Worm (Caenorhabditis elegans) whole organism, young adult: ENCODE results near the gene K04C2.5.

Experiments
- B0336.3 ChIP-seq: fragments of 200-800 bp; sonication (Bioruptor generic); IDR thresholded peaks from 2 replicates; pipeline ENCODE4 v1.3.6; 2022; ENCODE audit warnings: missing genetic modification characterization, missing compliant biosample characterization
- F10E7.11 ChIP-seq: sonication (generic microtip); optimal IDR thresholded peaks from 2 replicates; lab custom pipeline; 2017; ENCODE audit warnings: mild to moderate bottlenecking, missing genetic modification characterization, moderate library complexity, missing compliant biosample characterization
- F52B5.7 ChIP-seq: sonication (generic microtip); optimal IDR thresholded peaks from 2 replicates; lab custom pipeline; 2016; ENCODE audit warnings: mild to moderate bottlenecking, missing genetic modification characterization, missing compliant biosample characterization
- K12H6.12 ChIP-seq: fragments of 200-800 bp; sonication (Bioruptor generic); optimal IDR thresholded peaks from 2 replicates; lab custom pipeline; 2018; ENCODE audit warnings: mild to moderate bottlenecking, missing genetic modification characterization, missing compliant biosample characterization
- T07F8.4 ChIP-seq: sonication (generic microtip); optimal IDR thresholded peaks from 2 replicates; lab custom pipeline; 2016; ENCODE audit warnings: mild to moderate bottlenecking, missing genetic modification characterization, moderate library complexity, missing compliant biosample characterization
- Y53G8AR.9 ChIP-seq: fragments of 200-800 bp; sonication (Bioruptor generic); conservative IDR thresholded peaks from 2 replicates; pipeline ENCODE4 v1.3.6; 2022; ENCODE audit warnings: missing genetic modification reagents, missing genetic modification characterization, missing compliant biosample characterization
- Y56A3A.18 ChIP-seq: fragments of 200-800 bp; sonication (Bioruptor generic); IDR thresholded peaks from 2 replicates; pipeline ENCODE4 v1.3.6; 2022; ENCODE audit warnings: missing genetic modification reagents, missing genetic modification characterization, missing compliant biosample characterization
- ZK185.1 ChIP-seq: sonication (generic microtip); optimal IDR thresholded peaks from 2 replicates; lab custom pipeline; 2016; ENCODE audit warnings: mild to moderate bottlenecking, missing genetic modification characterization, missing compliant biosample characterization; ENCODE audit not compliant: poor library complexity, severe bottlenecking
- ama-1 ChIP-seq, 3 experiments: fragments of 150-350 bp in 1 of 3; sonication (generic microtip) in 2 of 3; optimal IDR thresholded peaks; 2 replicates each; lab custom pipeline; 2014 to 2018; ENCODE audit warnings: missing biosample characterization in 2 of 3, missing genetic modification characterization in 2 of 3, missing genetic modification reagents in 2 of 3
- aptf-2 ChIP-seq: fragments of 200-800 bp; sonication (Bioruptor generic); conservative IDR thresholded peaks from 2 replicates; pipeline ENCODE4 v1.3.6; 2022; ENCODE audit warnings: missing genetic modification reagents, missing genetic modification characterization, missing compliant biosample characterization
- athp-1 ChIP-seq: sonication (generic microtip); optimal IDR thresholded peaks from 2 replicates; lab custom pipeline; 2017; ENCODE audit warnings: mild to moderate bottlenecking, missing genetic modification characterization, missing compliant biosample characterization
- cebp-1 ChIP-seq, 2 experiments: fragments of 200-800 bp in 1 of 2; sonication (Bioruptor generic) in 1 of 2; sonication (generic microtip) in 1 of 2; IDR thresholded peaks in 1 of 2; optimal IDR thresholded peaks in 1 of 2; 2 replicates each; pipeline versions ENCODE4 v1.3.6 to Lab custom; 2017 to 2022; ENCODE audit warnings: missing compliant biosample characterization in 2 of 2, missing genetic modification characterization in 2 of 2, mild to moderate bottlenecking in 1 of 2, missing genetic modification reagents in 1 of 2, moderate library complexity in 1 of 2
- ceh-100 ChIP-seq: fragments of 200-800 bp; sonication (Bioruptor generic); IDR thresholded peaks from 2 replicates; pipeline ENCODE4 v1.3.6; 2022; ENCODE audit warnings: missing genetic modification reagents, missing genetic modification characterization, missing compliant biosample characterization
- ceh-40 ChIP-seq: fragments of 200-800 bp; sonication (Bioruptor generic); IDR thresholded peaks from 2 replicates; pipeline ENCODE4 v1.3.6; 2022; ENCODE audit warnings: missing genetic modification characterization, missing compliant biosample characterization
- ceh-58 ChIP-seq: fragments of 200-800 bp; sonication (Bioruptor generic); IDR thresholded peaks from 2 replicates; pipeline ENCODE4 v1.3.6; 2022; ENCODE audit warnings: missing genetic modification characterization, missing compliant biosample characterization
- ceh-91 ChIP-seq: fragments of 200-800 bp; sonication (Bioruptor generic); IDR thresholded peaks from 2 replicates; pipeline ENCODE4 v1.3.6; 2022; ENCODE audit warnings: missing genetic modification reagents, missing genetic modification characterization, missing compliant biosample characterization
- die-1 ChIP-seq: sonication (generic microtip); optimal IDR thresholded peaks from 2 replicates; lab custom pipeline; 2016; ENCODE audit warnings: missing genotype, mild to moderate bottlenecking, missing genetic modification characterization, missing compliant biosample characterization
- dpff-1 ChIP-seq: sonication (generic microtip); optimal IDR thresholded peaks from 2 replicates; lab custom pipeline; 2017; ENCODE audit warnings: mild to moderate bottlenecking, missing genetic modification characterization, missing compliant biosample characterization
- dpl-1 ChIP-seq: fragments of 150-350 bp; optimal IDR thresholded peaks from 2 replicates; lab custom pipeline; 2014; ENCODE audit warnings: missing biosample characterization, missing genetic modification reagents, missing genetic modification characterization
- fkh-3 ChIP-seq: sonication (generic microtip); optimal IDR thresholded peaks from 2 replicates; lab custom pipeline; 2016; ENCODE audit warnings: mild to moderate bottlenecking, missing genetic modification characterization, missing compliant biosample characterization
- hmg-20 ChIP-seq: fragments of 200-800 bp; sonication (Bioruptor generic); IDR thresholded peaks from 2 replicates; pipeline ENCODE4 v1.3.6; 2022; ENCODE audit warnings: missing genetic modification reagents, missing genetic modification characterization, missing compliant biosample characterization
- lin-26 ChIP-seq: fragments of 200-800 bp; sonication (Bioruptor generic); IDR thresholded peaks from 2 replicates; pipeline ENCODE4 v1.3.6; 2022; ENCODE audit warnings: missing genetic modification reagents, missing genetic modification characterization, missing compliant biosample characterization
- lin-40 ChIP-seq: sonication (generic microtip); optimal IDR thresholded peaks from 2 replicates; lab custom pipeline; 2016; ENCODE audit warnings: missing genetic modification characterization, mild to moderate bottlenecking, missing compliant biosample characterization, missing genotype, missing genetic modification reagents
- lin-54 ChIP-seq: fragments of 200-800 bp; sonication (Bioruptor generic); optimal IDR thresholded peaks from 2 replicates; lab custom pipeline; 2018; ENCODE audit warnings: mild to moderate bottlenecking, missing genetic modification characterization, missing compliant biosample characterization
- madf-6 ChIP-seq: fragments of 200-800 bp; sonication (Bioruptor generic); IDR thresholded peaks from 2 replicates; pipeline ENCODE4 v1.3.6; 2022; ENCODE audit warnings: missing genetic modification reagents, missing genetic modification characterization, missing compliant biosample characterization
- mcd-1 ChIP-seq: fragments of 200-800 bp; sonication (Bioruptor generic); IDR thresholded peaks from 2 replicates; pipeline ENCODE4 v1.3.6; 2022; ENCODE audit warnings: missing genetic modification reagents, missing genetic modification characterization, missing compliant biosample characterization
- mel-28 ChIP-seq: sonication (generic microtip); optimal IDR thresholded peaks from 2 replicates; lab custom pipeline; 2016; ENCODE audit warnings: borderline replicate concordance, mild to moderate bottlenecking, missing genetic modification characterization, missing compliant biosample characterization
- nhr-120 ChIP-seq: fragments of 200-800 bp; sonication (Bioruptor generic); IDR thresholded peaks from 2 replicates; pipeline ENCODE4 v1.3.6; 2022; ENCODE audit warnings: missing genetic modification characterization, missing compliant biosample characterization
- pbrm-1 ChIP-seq: fragments of 200-800 bp; sonication (Bioruptor generic); IDR thresholded peaks from 2 replicates; pipeline ENCODE4 v1.3.6; 2022; ENCODE audit warnings: missing genetic modification reagents, missing genetic modification characterization, missing compliant biosample characterization
- pha-4 ChIP-seq: fragments of 150-350 bp; sonication (generic microtip); optimal IDR thresholded peaks from 2 replicates; lab custom pipeline; 2014; ENCODE audit warnings: missing biosample characterization, missing genetic modification reagents, missing genetic modification characterization
- snpc-1.1 ChIP-seq: sonication (generic microtip); optimal IDR thresholded peaks from 2 replicates; lab custom pipeline; 2017; ENCODE audit warnings: missing genetic modification characterization, mild to moderate bottlenecking, missing compliant biosample characterization, antibody characterized with exemption, moderate library complexity, missing genotype, missing genetic modification reagents; ENCODE audit not compliant: insufficient read depth
- snpc-1.3 ChIP-seq: sonication (generic microtip); optimal IDR thresholded peaks from 2 replicates; lab custom pipeline; 2017; ENCODE audit warnings: missing genetic modification characterization, mild to moderate bottlenecking, missing compliant biosample characterization, antibody characterized with exemption, moderate library complexity, missing genotype, missing genetic modification reagents; ENCODE audit not compliant: insufficient read depth
- snpc-3.4 ChIP-seq: sonication (generic microtip); optimal IDR thresholded peaks from 2 replicates; lab custom pipeline; 2017; ENCODE audit warnings: missing genetic modification characterization, mild to moderate bottlenecking, missing compliant biosample characterization, antibody characterized with exemption, moderate library complexity, missing genotype, missing genetic modification reagents
- snpc-4 ChIP-seq, 5 experiments: fragments of 150-350 bp in 1 of 5; sonication (generic microtip) in 4 of 5; optimal IDR thresholded peaks; 2 replicates each; lab custom pipeline; 2014 to 2018; ENCODE audit warnings: missing genetic modification characterization in 5 of 5, missing biosample characterization in 3 of 5, antibody characterized with exemption in 2 of 5, mild to moderate bottlenecking in 2 of 5, missing compliant biosample characterization in 2 of 5, missing genotype in 2 of 5, moderate library complexity in 2 of 5, missing genetic modification reagents in 1 of 5
- tlf-1 ChIP-seq: fragments of 200-800 bp; sonication (Bioruptor generic); optimal IDR thresholded peaks from 2 replicates; lab custom pipeline; 2018; ENCODE audit warnings: mild to moderate bottlenecking, missing genetic modification characterization, missing compliant biosample characterization
- zim-3 ChIP-seq: sonication (generic microtip); optimal IDR thresholded peaks from 2 replicates; lab custom pipeline; 2017; ENCODE audit warnings: mild to moderate bottlenecking, missing genetic modification characterization, moderate library complexity, missing compliant biosample characterization
- ztf-25 ChIP-seq: fragments of 200-800 bp; sonication (Bioruptor generic); IDR thresholded peaks from 2 replicates; pipeline ENCODE4 v1.3.6; 2022; ENCODE audit warnings: missing genetic modification reagents, missing genetic modification characterization, missing compliant biosample characterization
- ztf-3 ChIP-seq: fragments of 200-800 bp; sonication (Bioruptor generic); optimal IDR thresholded peaks from 2 replicates; lab custom pipeline; 2018; ENCODE audit warnings: mild to moderate bottlenecking, missing genetic modification characterization, missing compliant biosample characterization
- ztf-6 ChIP-seq: fragments of 200-800 bp; sonication (Bioruptor generic); IDR thresholded peaks from 2 replicates; pipeline ENCODE4 v1.3.6; 2022; ENCODE audit warnings: missing genetic modification reagents, missing genetic modification characterization, missing compliant biosample characterization

K04C2.5 gene

ce11 chrIII:6891560-6891959 lies at the start of gene K04C2.5:
Gene K04C2.5, minus strand, starts transcription at chrIII:6891660.
- TF ChIP-seq F10E7.11 (tag; lab: Kevin White, UChicago) (no peak), F52B5.7 (tag; lab: Kevin White, UChicago) (no peak), mcd-1 (GFP tag; lab: Robert Waterston, UW) (no peak), pbrm-1 (GFP tag; lab: Robert Waterston, UW) (no peak), ztf-3 (GFP tag; lab: Kevin White, UChicago) (no peak), aptf-2 (GFP tag; lab: Robert Waterston, UW) (no peak), ztf-6 (no peak), ceh-100 (GFP tag; lab: Robert Waterston, UW) (no peak), lin-40 (tag; lab: Kevin White, UChicago) (no peak), ztf-25 (GFP tag; lab: Robert Waterston, UW) (no peak), hmg-20 (GFP tag; lab: Robert Waterston, UW) (no peak), mel-28 (no peak), die-1 (tag; lab: Kevin White, UChicago) (no peak), ZK185.1 (tag; lab: Kevin White, UChicago) (no peak)

ce11 chrIII:6939523-6939922 lies 48.1 kb upstream of the K04C2.5 start, which contains the start of gene F57B9.3:
Gene F57B9.3, plus strand, starts transcription at chrIII:6939823.
- no peak for TF ChIP-seq lin-40 (tag; lab: Kevin White, UChicago)
- TF ChIP-seq cebp-1 (GFP tag; IDR thresholded peaks at IDR 0.05; lab: Robert Waterston, UW) = no peak
- TF ChIP-seq cebp-1 (tag; optimal IDR thresholded peaks at IDR 0.05; lab: Kevin White, UChicago) = peak; percentile 78

- TF ChIP-seq ceh-58 (GFP tag; lab: Robert Waterston, UW) (no peak), pha-4 (tag; lab: Kevin White, UChicago) (no peak)
Measured at ce11 chrIII:6935269-6936017, 44.0 kb upstream of the K04C2.5 start, which contains the start of the genes F57B9.8 and coq-2. Gene F57B9.8, minus strand, starts transcription at chrIII:6935319. Gene coq-2, plus strand, starts transcription at chrIII:6935967.

- TF ChIP-seq T07F8.4 (no peak), lin-26 (GFP tag; lab: Robert Waterston, UW) (no peak), ceh-91 (GFP tag; lab: Robert Waterston, UW) (no peak), Y53G8AR.9 (GFP tag; lab: Robert Waterston, UW) (0 out of 2 replicates have a peak, but pooled peaks have one; percentile 50), snpc-1.1 (peak; percentile 9), B0336.3 (GFP tag; lab: Robert Waterston, UW) (peak; percentile 82), dpff-1 (tag; lab: Kevin White, UChicago) (peak; percentile 25), madf-6 (GFP tag; lab: Robert Waterston, UW) (peak; percentile 56), ceh-58 (GFP tag; lab: Robert Waterston, UW) (no peak), lin-54 (peak; percentile 24), zim-3 (tag; lab: Kevin White, UChicago) (no peak), K12H6.12 (tag; lab: Kevin White, UChicago) (no peak), tlf-1 (GFP tag; lab: Kevin White, UChicago) (peak; percentile 35), nhr-120 (GFP tag; lab: Robert Waterston, UW) (no peak), dpl-1 (GFP tag; lab: Kevin White, UChicago) (no peak), cebp-1 (GFP tag; IDR thresholded peaks at IDR 0.05; lab: Robert Waterston, UW) (no peak), cebp-1 (tag; optimal IDR thresholded peaks at IDR 0.05; lab: Kevin White, UChicago) (peak; percentile 22), snpc-4 (GFP tag; optimal IDR thresholded peaks at IDR 0.05; lab: Kevin White, UChicago) (no peak), snpc-4 (tag; optimal IDR thresholded peaks at IDR 0.05; lab: Kevin White, UChicago) (peak in 1 of 4 experiments; percentile 26), fkh-3 (peak; percentile 76), Y56A3A.18 (GFP tag; lab: Robert Waterston, UW) (peak; percentile 35; the same call in 1 of the 2 replicates), mcd-1 (GFP tag; lab: Robert Waterston, UW) (peak; percentile 25; the same call in 1 of the 2 replicates), snpc-3.4 (tag; lab: Kevin White, UChicago) (peak; percentile 32), snpc-1.3 (peak; percentile 12), ama-1 (optimal IDR thresholded peaks at IDR 0.05; lab: Kevin White, UChicago) (no peak), ama-1 (GFP tag; optimal IDR thresholded peaks at IDR 0.05; lab: Kevin White, UChicago) (peak in 1 of 2 experiments; percentile 26), ceh-40 (GFP tag; lab: Robert Waterston, UW) (no peak), athp-1 (tag; lab: Kevin White, UChicago) (peak; percentile 32)
Measured at ce11 chrIII:6931896-6932295, 40.4 kb upstream of the K04C2.5 start, which contains the start of gene byn-1. Gene byn-1, plus strand, starts transcription at chrIII:6932001.
